Fruit fly (Drosophila melanogaster) whole organism, wandering third instar larva: ENCODE results near the gene CG15011.
A peak's percentile ranks its signal among the peaks of the same experiment; 100 is the strongest.

ENCODE experiments used
- Abd-B ChIP-seq: fragments of >200 bp; optimal IDR thresholded peaks from 2 replicates; lab custom pipeline; 2017; ENCODE audit warnings: missing biosample characterization, missing genetic modification characterization
- CG32264 ChIP-seq: fragments of 200-800 bp; sonication (Bioruptor generic); optimal IDR thresholded peaks from 2 replicates; lab custom pipeline; 2016; ENCODE audit warnings: missing biosample characterization, missing genetic modification characterization
- CG9705 ChIP-seq: fragments of 200-800 bp; sonication (Bioruptor generic); optimal IDR thresholded peaks from 2 replicates; lab custom pipeline; 2018; ENCODE audit warnings: missing biosample characterization, mild to moderate bottlenecking, missing genetic modification characterization
- CrebA ChIP-seq: fragments of 200-800 bp; sonication (Bioruptor generic); optimal IDR thresholded peaks from 2 replicates; lab custom pipeline; 2016; ENCODE audit warnings: missing biosample characterization, mild to moderate bottlenecking, missing genetic modification characterization, borderline replicate concordance
- Dfd ChIP-seq: fragments of >200 bp; optimal IDR thresholded peaks from 2 replicates; lab custom pipeline; 2017; ENCODE audit warnings: missing biosample characterization, missing genetic modification characterization
- Dif ChIP-seq: fragments of 200-275, 200-300 bp; sonication (Bioruptor generic); optimal IDR thresholded peaks from 2 replicates; lab custom pipeline; 2018; ENCODE audit warnings: missing biosample characterization, missing genetic modification characterization; ENCODE audit not compliant: partially characterized antibody
- GATAd ChIP-seq: sonication (Bioruptor generic); optimal IDR thresholded peaks from 2 replicates; lab custom pipeline; 2016; ENCODE audit warnings: missing biosample characterization, missing genetic modification characterization
- HLH106 ChIP-seq: fragments of 200-800 bp; optimal IDR thresholded peaks from 3 replicates; lab custom pipeline; 2019; ENCODE audit warnings: missing biosample characterization, mild to moderate bottlenecking, missing genetic modification characterization, moderate library complexity
- Hnf4 ChIP-seq: fragments of 200-800 bp; sonication (Bioruptor generic); optimal IDR thresholded peaks from 2 replicates; lab custom pipeline; 2016; ENCODE audit warnings: missing biosample characterization, mild to moderate bottlenecking, missing genetic modification characterization
- Hr78 ChIP-seq: fragments of >200 bp; optimal IDR thresholded peaks from 2 replicates; lab custom pipeline; 2017; ENCODE audit warnings: missing biosample characterization, missing genetic modification characterization
- Hr83 ChIP-seq: fragments of 200-300 bp; sonication (Bioruptor generic); optimal IDR thresholded peaks from 2 replicates; lab custom pipeline; 2016; ENCODE audit warnings: missing biosample characterization, mild to moderate bottlenecking, missing genetic modification characterization, moderate library complexity; ENCODE audit not compliant: poor library complexity, severe bottlenecking
- Jra ChIP-seq: sonication (Bioruptor generic); optimal IDR thresholded peaks from 2 replicates; lab custom pipeline; 2016; ENCODE audit warnings: missing biosample characterization, missing genetic modification characterization
- Mio ChIP-seq: sonication (Bioruptor generic); optimal IDR thresholded peaks from 2 replicates; lab custom pipeline; 2016; ENCODE audit warnings: missing biosample characterization, missing genetic modification characterization
- Myc ChIP-seq: fragments of >200 bp; optimal IDR thresholded peaks from 2 replicates; lab custom pipeline; 2017
- N ChIP-seq: fragments of >200 bp; optimal IDR thresholded peaks from 2 replicates; lab custom pipeline; 2018; ENCODE audit warnings: missing biosample characterization, missing external identifiers, missing genetic modification characterization
- OdsH ChIP-seq: fragments of 200-800 bp; sonication (Bioruptor generic); optimal IDR thresholded peaks from 2 replicates; lab custom pipeline; 2016; ENCODE audit warnings: missing biosample characterization, mild to moderate bottlenecking, missing genetic modification characterization
- Rel ChIP-seq, 2 experiments: fragments of 200-800 bp; sonication (Bioruptor generic) in 1 of 2; optimal IDR thresholded peaks; 2 replicates in 1 of 2; 3 replicates in 1 of 2; lab custom pipeline; 2016 to 2019; ENCODE audit warnings: mild to moderate bottlenecking in 2 of 2, missing biosample characterization in 2 of 2, missing genetic modification characterization in 2 of 2, moderate library complexity in 1 of 2
- Sp1 ChIP-seq: fragments of 200-800 bp; sonication (Bioruptor generic); optimal IDR thresholded peaks from 3 replicates; lab custom pipeline; 2019; ENCODE audit warnings: missing biosample characterization, mild to moderate bottlenecking, missing genetic modification characterization, moderate library complexity
- Vsx2 ChIP-seq: fragments of 200-300, 225-300 bp; sonication (Bioruptor generic); optimal IDR thresholded peaks from 2 replicates; lab custom pipeline; 2018; ENCODE audit warnings: missing biosample characterization, missing genetic modification characterization; ENCODE audit not compliant: partially characterized antibody
- br ChIP-seq: fragments of 200-800 bp; sonication (Bioruptor generic); optimal IDR thresholded peaks from 2 replicates; lab custom pipeline; 2016; ENCODE audit warnings: missing biosample characterization, missing genetic modification characterization
- brk ChIP-seq: fragments of 200-800 bp; sonication (Bioruptor generic); optimal IDR thresholded peaks from 2 replicates; lab custom pipeline; 2016; ENCODE audit warnings: missing biosample characterization, mild to moderate bottlenecking, missing genetic modification characterization
- dl ChIP-seq, 2 experiments: fragments of 175-275, 200-275 bp in 1 of 2; fragments of 200-275 bp in 1 of 2; sonication (Bioruptor generic); optimal IDR thresholded peaks; lab custom pipeline; 2018; ENCODE audit warnings: mild to moderate bottlenecking in 2 of 2, missing biosample characterization in 2 of 2, missing genetic modification characterization in 2 of 2, moderate library complexity in 2 of 2; ENCODE audit not compliant: partially characterized antibody in 2 of 2, insufficient read depth in 1 of 2
- dmrt93B ChIP-seq: fragments of 200-800 bp; sonication (Bioruptor generic); optimal IDR thresholded peaks from 2 replicates; lab custom pipeline; 2018; ENCODE audit warnings: missing biosample characterization, mild to moderate bottlenecking, missing genetic modification characterization
- dsf ChIP-seq: sonication (Bioruptor generic); optimal IDR thresholded peaks from 2 replicates; lab custom pipeline; 2016; ENCODE audit warnings: missing biosample characterization, missing genetic modification characterization, borderline replicate concordance
- ey ChIP-seq: fragments of 200-800 bp; sonication (Bioruptor generic); optimal IDR thresholded peaks from 2 replicates; lab custom pipeline; 2016; ENCODE audit warnings: missing biosample characterization, missing genetic modification characterization
- foxo ChIP-seq, 2 experiments: fragments of 200-800 bp; sonication (Bioruptor generic); optimal IDR thresholded peaks; 2 replicates in 1 of 2; 3 replicates in 1 of 2; lab custom pipeline; 2016 to 2017; ENCODE audit warnings: missing biosample characterization in 2 of 2, missing genetic modification characterization in 2 of 2
- fru ChIP-seq: fragments of 200-800 bp; sonication (Bioruptor generic); optimal IDR thresholded peaks from 3 replicates; lab custom pipeline; 2016; ENCODE audit warnings: missing biosample characterization, mild to moderate bottlenecking, missing genetic modification characterization
- h ChIP-seq: fragments of 200-800 bp; sonication (Bioruptor generic); optimal IDR thresholded peaks from 3 replicates; lab custom pipeline; 2016; ENCODE audit warnings: missing biosample characterization, mild to moderate bottlenecking, missing genetic modification characterization
- jim ChIP-seq: fragments of 175-275, 200-325 bp; sonication (Bioruptor generic); optimal IDR thresholded peaks from 2 replicates; lab custom pipeline; 2016; ENCODE audit warnings: missing biosample characterization, mild to moderate bottlenecking, missing genetic modification characterization
- lola ChIP-seq: fragments of >200 bp; optimal IDR thresholded peaks from 2 replicates; lab custom pipeline; 2017; ENCODE audit warnings: missing biosample characterization, missing genetic modification characterization
- pan ChIP-seq: fragments of >200 bp; optimal IDR thresholded peaks from 2 replicates; lab custom pipeline; 2017
- psq ChIP-seq: fragments of 200-800 bp; sonication (Bioruptor generic); optimal IDR thresholded peaks from 3 replicates; lab custom pipeline; 2017; ENCODE audit warnings: missing biosample characterization, mild to moderate bottlenecking, missing genetic modification characterization, moderate library complexity
- rgr ChIP-seq: fragments of 200-800 bp; sonication (Bioruptor generic); optimal IDR thresholded peaks from 3 replicates; lab custom pipeline; 2016; ENCODE audit warnings: missing biosample characterization, mild to moderate bottlenecking, missing genetic modification characterization
- sage ChIP-seq: fragments of 200-800 bp; sonication (Bioruptor generic); optimal IDR thresholded peaks from 2 replicates; lab custom pipeline; 2016; ENCODE audit warnings: missing biosample characterization, mild to moderate bottlenecking, missing genetic modification characterization
- sv ChIP-seq: fragments of 200-800 bp; sonication (Bioruptor generic); optimal IDR thresholded peaks from 3 replicates; lab custom pipeline; 2016; ENCODE audit warnings: missing biosample characterization, missing genetic modification characterization
- tai ChIP-seq: sonication (Bioruptor generic); optimal IDR thresholded peaks from 2 replicates; lab custom pipeline; 2016; ENCODE audit warnings: missing biosample characterization, missing genetic modification characterization
- usp ChIP-seq: fragments of >200 bp; optimal IDR thresholded peaks from 2 replicates; lab custom pipeline; 2017; ENCODE audit warnings: missing biosample characterization, missing genetic modification characterization
- woc ChIP-seq: sonication (Bioruptor generic); optimal IDR thresholded peaks from 2 replicates; lab custom pipeline; 2016; ENCODE audit warnings: missing biosample characterization, mild to moderate bottlenecking, missing genetic modification characterization

CG15011 gene

DNA sequence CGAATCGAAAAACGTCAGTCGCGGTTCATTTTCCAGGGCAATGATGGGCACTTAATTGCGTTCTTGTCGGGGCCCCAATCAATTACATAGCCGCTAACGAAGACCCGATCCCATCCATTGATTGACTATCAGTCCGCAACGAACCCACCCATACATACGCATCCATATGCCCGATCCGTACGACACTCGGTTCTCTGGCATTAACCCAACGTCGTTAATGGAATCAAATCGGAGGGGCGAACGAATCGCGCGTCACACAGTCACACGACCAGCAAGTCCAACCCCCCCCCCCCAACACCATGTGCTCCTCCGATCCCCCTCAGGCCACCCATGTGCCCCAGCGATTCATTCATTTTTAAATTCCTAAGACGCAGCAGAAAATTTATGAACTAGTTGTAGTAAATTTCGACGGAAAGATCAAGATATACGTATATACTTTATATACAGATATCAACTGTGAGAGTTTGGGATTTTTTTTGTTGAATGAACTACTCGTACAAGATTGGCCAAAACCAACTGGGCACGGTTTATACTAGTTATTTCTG lies 37.7 kb downstream of the CG15011 start:
- TF ChIP-seq foxo (GFP tag; optimal IDR thresholded peaks at IDR 0.05; lab: Kevin White, UChicago) (no peak), Rel (GFP tag; optimal IDR thresholded peaks at IDR 0.05; lab: Kevin White, UChicago) (no peak), Rel (tag; optimal IDR thresholded peaks at IDR 0.05; lab: Kevin White, UChicago) (peak; percentile 44)

DNA sequence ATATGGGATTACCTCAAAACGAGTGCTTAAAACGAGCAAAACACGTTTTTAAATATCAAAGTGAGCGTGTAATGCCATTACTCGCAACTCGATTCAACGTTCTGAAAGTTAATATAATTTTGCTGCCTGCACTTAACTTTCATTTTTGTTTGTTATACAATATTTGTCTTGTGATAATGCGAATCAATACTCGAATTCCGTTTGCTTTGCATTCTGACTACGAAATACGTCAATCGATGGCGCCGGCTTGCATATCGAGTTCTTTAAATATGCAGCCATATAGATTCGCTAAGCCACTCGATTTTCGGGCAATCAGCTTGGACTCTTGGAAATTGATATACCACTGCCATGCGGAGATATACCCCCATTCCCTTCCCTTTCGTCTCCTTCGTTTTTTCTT lies 38.3 kb downstream of the CG15011 start:
- TF ChIP-seq lola (GFP tag; lab: Kevin White, UChicago) (no peak), N (no peak), brk (GFP tag; lab: Kevin White, UChicago) (no peak), fru (GFP tag; lab: Kevin White, UChicago) (peak; percentile 58), CG9705 (GFP tag; lab: Kevin White, UChicago) (no peak), Sp1 (GFP tag; lab: Kevin White, UChicago) (no peak), CrebA (GFP tag; lab: Kevin White, UChicago) (no peak), usp (no peak), sage (no peak), ey (no peak), Hr78 (GFP tag; lab: Kevin White, UChicago) (no peak), psq (peak; percentile 4), Myc (lab: Kevin White, UChicago) (no peak), jim (GFP tag; lab: Kevin White, UChicago) (no peak), Abd-B (no peak), GATAd (GFP tag; lab: Kevin White, UChicago) (no peak), Jra (GFP tag; lab: Kevin White, UChicago) (no peak), Hnf4 (GFP tag; lab: Kevin White, UChicago) (peak; percentile 40), Dfd (no peak), Rel (GFP tag; optimal IDR thresholded peaks at IDR 0.05; lab: Kevin White, UChicago) (no peak), Rel (tag; optimal IDR thresholded peaks at IDR 0.05; lab: Kevin White, UChicago) (no peak), foxo (GFP tag; optimal IDR thresholded peaks at IDR 0.05; lab: Kevin White, UChicago) (peak in 1 of 2 experiments; percentile 22), dmrt93B (no peak), dsf (GFP tag; lab: Kevin White, UChicago) (no peak), pan (no peak), HLH106 (tag; lab: Kevin White, UChicago) (no peak), CG32264 (GFP tag; lab: Kevin White, UChicago) (no peak), Hr83 (GFP tag; lab: Kevin White, UChicago) (peak; percentile 41), h (GFP tag; lab: Kevin White, UChicago) (peak; percentile 4), br (GFP tag; lab: Kevin White, UChicago) (peak; percentile 7), Vsx2 (GFP tag; lab: Kevin White, UChicago) (no peak), woc (no peak), tai (GFP tag; lab: Kevin White, UChicago) (no peak), Mio (no peak), sv (no peak), dl (GFP tag; optimal IDR thresholded peaks at IDR 0.05; lab: Kevin White, UChicago; ENCODE audit: insufficient read depth in 1 of 2, partially characterized antibody in 2 of 2) (no peak), rgr (GFP tag; lab: Kevin White, UChicago) (peak; percentile 56), OdsH (GFP tag; lab: Kevin White, UChicago) (peak; percentile 34), Dif (no peak)
